Worm (Caenorhabditis elegans): ENCODE data around the gene T20D4.12.

- TF ChIP-seq ceh-14 (tag; optimal IDR thresholded peaks at IDR 0.05) = no peak
- TF ChIP-seq ref-2 (tag; optimal IDR thresholded peaks at IDR 0.05) = no peak
These were observed 47.9 kb downstream of the T20D4.12 start, which contains the start of gene cfz-2 for ce11 chrV:3444777-3445089.
